Worm (Caenorhabditis elegans) whole organism, early embryonic: ENCODE data around the gene frpr-3.

Experiments used
- B0310.2 ChIP-seq: sonication (generic microtip); optimal IDR thresholded peaks from 2 replicates; lab custom pipeline; 2016; ENCODE audit warnings: mild to moderate bottlenecking, missing genetic modification characterization, missing compliant biosample characterization
- F13C5.2 ChIP-seq: sonication (generic microtip); optimal IDR thresholded peaks from 2 replicates; lab custom pipeline; 2017; ENCODE audit warnings: mild to moderate bottlenecking, missing genetic modification characterization, inconsistent platforms, missing compliant biosample characterization
- aly-1 ChIP-seq: sonication (generic microtip); optimal IDR thresholded peaks from 2 replicates; lab custom pipeline; 2016; ENCODE audit warnings: missing genetic modification characterization, missing compliant biosample characterization
- ama-1 ChIP-seq: fragments of 150-350 bp; optimal IDR thresholded peaks from 2 replicates; lab custom pipeline; 2014
- ceh-13 ChIP-seq: fragments of 200-800 bp; sonication (Bioruptor generic); optimal IDR thresholded peaks from 2 replicates; lab custom pipeline; 2018; ENCODE audit warnings: mild to moderate bottlenecking, missing genetic modification characterization, missing compliant biosample characterization
- ceh-36 ChIP-seq: sonication (generic microtip); optimal IDR thresholded peaks from 2 replicates; lab custom pipeline; 2016; ENCODE audit warnings: missing genetic modification characterization, inconsistent platforms, missing compliant biosample characterization
- ets-7 ChIP-seq: sonication (generic microtip); optimal IDR thresholded peaks from 2 replicates; lab custom pipeline; 2016; ENCODE audit warnings: missing genotype, missing genetic modification characterization, missing compliant biosample characterization
- flt-1 ChIP-seq: fragments of 200-800 bp; sonication (Bioruptor generic); IDR thresholded peaks from 2 replicates; pipeline ENCODE4 v1.3.6; 2022; ENCODE audit warnings: missing genetic modification characterization, missing compliant biosample characterization
- hmbx-1 ChIP-seq: sonication (generic microtip); optimal IDR thresholded peaks from 2 replicates; lab custom pipeline; 2016; ENCODE audit warnings: mild to moderate bottlenecking, missing genetic modification characterization, missing compliant biosample characterization
- hmg-4 ChIP-seq: fragments of 200-800 bp; sonication (Bioruptor generic); optimal IDR thresholded peaks from 2 replicates; lab custom pipeline; 2018; ENCODE audit warnings: mild to moderate bottlenecking, missing genetic modification characterization, missing compliant biosample characterization
- hnd-1 ChIP-seq: sonication (generic microtip); optimal IDR thresholded peaks from 2 replicates; lab custom pipeline; 2016; ENCODE audit warnings: missing genetic modification characterization, missing compliant biosample characterization
- pes-1 ChIP-seq: fragments of 200-800 bp; sonication (Bioruptor generic); IDR thresholded peaks from 2 replicates; pipeline ENCODE4 v1.3.6; 2022; ENCODE audit warnings: missing genetic modification reagents, missing genetic modification characterization, missing compliant biosample characterization
- scrt-1 ChIP-seq: fragments of 200-800 bp; sonication (Bioruptor generic); IDR thresholded peaks from 2 replicates; pipeline ENCODE4 v1.3.6; 2022; ENCODE audit warnings: missing genetic modification characterization, missing compliant biosample characterization
- sea-1 ChIP-seq: fragments of 200-800 bp; sonication (Bioruptor generic); conservative IDR thresholded peaks from 2 replicates; pipeline ENCODE4 v1.3.6; 2022; ENCODE audit warnings: missing genetic modification characterization, missing compliant biosample characterization
- tbx-11 ChIP-seq: fragments of 200-800 bp; sonication (Bioruptor generic); IDR thresholded peaks from 2 replicates; pipeline ENCODE4 v1.3.6; 2022; ENCODE audit warnings: missing genetic modification characterization, missing compliant biosample characterization
- tbx-37 ChIP-seq: fragments of 200-800 bp; sonication (Bioruptor generic); conservative IDR thresholded peaks from 2 replicates; pipeline ENCODE4 v1.3.6; 2022; ENCODE audit warnings: missing genetic modification reagents, missing genetic modification characterization, missing compliant biosample characterization
- tra-4 ChIP-seq: sonication (generic microtip); optimal IDR thresholded peaks from 2 replicates; lab custom pipeline; 2017; ENCODE audit warnings: missing genetic modification characterization, missing compliant biosample characterization

frpr-3 gene

DNA sequence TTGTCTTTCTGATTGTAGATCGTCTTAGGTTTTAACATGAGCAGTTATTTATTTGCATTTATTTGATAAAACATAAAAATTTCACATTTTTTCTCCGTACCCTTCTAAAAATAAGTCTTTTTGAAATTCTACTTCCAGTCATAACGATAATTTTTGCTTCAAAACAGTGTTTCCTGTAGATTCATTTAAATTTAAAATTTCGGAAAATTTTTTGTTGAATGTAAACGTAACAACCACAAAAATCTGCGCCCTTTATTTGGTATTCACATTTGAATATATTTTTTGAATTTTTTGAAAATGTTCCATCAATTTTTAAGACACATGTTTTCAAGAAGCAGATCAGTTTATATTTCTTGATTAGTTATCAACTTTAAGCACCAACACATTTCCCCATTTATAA is 25.7 kb upstream of the frpr-3 start:
- TF ChIP-seq ama-1 (lab: Kevin White, UChicago), result no peak
- TF ChIP-seq sea-1 (GFP tag; lab: Robert Waterston, UW), result no peak
- no peak for TF ChIP-seq B0310.2 (tag; lab: Kevin White, UChicago)
- TF ChIP-seq pes-1 (GFP tag; lab: Robert Waterston, UW), result no peak

DNA sequence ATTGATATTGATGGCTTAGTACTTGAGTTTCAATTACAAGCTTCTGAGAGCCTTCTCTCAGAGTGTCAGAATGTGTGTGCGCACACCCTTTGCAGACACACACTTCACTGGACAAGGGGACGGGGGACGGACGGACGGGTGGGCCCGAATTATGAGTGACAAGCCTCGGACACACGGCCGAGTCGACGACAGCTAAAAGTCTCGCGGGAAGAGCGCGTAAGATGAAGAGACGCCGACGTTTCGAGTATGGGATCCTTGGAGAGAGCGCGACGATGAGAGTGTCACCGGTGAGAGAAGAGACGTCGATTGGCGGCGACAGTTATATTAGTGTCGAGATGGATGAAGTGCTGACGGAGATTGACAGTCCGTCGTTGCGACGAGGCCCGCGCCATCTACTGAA is 25.2 kb upstream of the frpr-3 start:
- TF ChIP-seq tbx-37 (GFP tag; lab: Robert Waterston, UW) (no peak), ets-7 (tag; lab: Kevin White, UChicago) (no peak), pes-1 (GFP tag; lab: Robert Waterston, UW) (peak; percentile 27; the same call in 1 of the 2 replicates), sea-1 (GFP tag; lab: Robert Waterston, UW) (no peak), hmbx-1 (no peak), B0310.2 (tag; lab: Kevin White, UChicago) (no peak), ceh-36 (tag; lab: Kevin White, UChicago) (no peak), tbx-11 (GFP tag; lab: Robert Waterston, UW) (no peak), ama-1 (lab: Kevin White, UChicago) (no peak), scrt-1 (GFP tag; lab: Robert Waterston, UW) (no peak), F13C5.2 (tag; lab: Kevin White, UChicago) (no peak), aly-1 (no peak), tra-4 (tag; lab: Kevin White, UChicago) (no peak), hnd-1 (tag; lab: Kevin White, UChicago) (no peak), hmg-4 (GFP tag; lab: Kevin White, UChicago) (peak; percentile 64)

DNA sequence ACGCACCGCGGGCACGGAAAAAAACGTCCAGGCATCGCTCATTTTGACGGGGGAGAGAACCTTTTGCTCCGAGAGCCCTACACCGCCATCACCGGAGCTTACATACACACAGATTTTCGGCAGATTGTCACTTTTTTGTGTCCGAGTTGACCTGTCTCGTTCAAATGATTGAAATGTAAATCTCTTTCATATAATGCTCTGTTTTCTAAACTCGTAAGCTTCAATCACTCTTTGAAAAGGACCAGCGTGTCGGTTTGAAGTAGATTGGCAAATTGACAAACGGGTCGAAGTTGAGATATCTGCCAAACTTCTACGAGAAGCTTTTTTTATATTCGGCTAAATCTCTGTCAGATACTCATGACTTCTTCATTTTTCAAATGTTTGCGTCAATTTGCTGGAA is 23.9 kb upstream of the frpr-3 start:
- TF ChIP-seq flt-1 (GFP tag; lab: Robert Waterston, UW) (no peak), ets-7 (tag; lab: Kevin White, UChicago) (no peak), ama-1 (lab: Kevin White, UChicago) (no peak)

DNA sequence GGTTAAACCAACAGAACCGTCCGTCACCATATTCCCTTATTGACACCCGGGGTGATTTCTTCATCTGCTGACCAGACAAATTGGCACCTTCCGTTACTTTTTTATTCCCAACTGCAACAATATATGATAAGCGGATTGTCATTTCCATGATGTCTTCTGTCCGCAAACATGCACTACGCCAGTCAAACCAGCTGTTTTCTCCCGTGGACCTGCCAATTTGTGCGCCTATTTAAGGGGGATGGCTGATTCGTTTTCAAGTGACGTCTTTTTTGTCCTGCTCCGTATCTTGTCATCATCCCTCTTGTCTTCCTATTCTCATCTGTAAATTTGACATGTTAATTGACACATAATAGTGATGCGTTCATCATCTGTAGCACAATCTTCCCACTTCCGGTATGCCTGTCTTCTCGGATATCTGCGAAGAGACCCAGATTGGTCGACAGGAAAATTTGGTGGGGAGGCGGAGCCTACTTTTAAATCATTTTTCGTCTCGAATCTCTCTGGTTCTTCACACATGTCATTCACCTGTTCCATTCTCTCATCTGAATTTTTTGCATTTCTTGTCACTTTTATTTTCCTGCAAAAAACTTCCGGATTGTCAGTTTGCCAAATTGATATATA is 23.0 kb upstream of the frpr-3 start:
- peak; percentile 88 for TF ChIP-seq ets-7 (tag; lab: Kevin White, UChicago)
- TF ChIP-seq hmg-4 (GFP tag; lab: Kevin White, UChicago), result no peak

DNA sequence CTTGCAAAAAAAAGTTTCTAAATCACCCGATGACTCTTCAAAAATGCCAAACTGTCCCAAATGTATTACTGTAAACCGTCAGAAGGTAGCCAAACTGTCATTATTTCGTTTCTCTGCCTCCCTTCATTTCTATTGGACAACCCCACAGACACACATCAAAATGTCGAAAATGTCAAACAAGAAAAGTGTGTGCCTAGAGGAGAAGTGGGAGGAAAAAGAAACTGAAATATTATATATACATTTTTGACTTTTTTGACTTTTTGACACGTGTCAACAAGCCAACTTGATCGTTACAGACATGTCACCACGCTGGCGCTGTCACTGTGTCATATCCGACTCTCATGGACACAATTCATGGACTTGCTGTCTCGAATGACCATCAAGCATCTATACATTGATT is 21.4 kb upstream of the frpr-3 start:
- TF ChIP-seq hnd-1 (tag; lab: Kevin White, UChicago), result no peak
- TF ChIP-seq F13C5.2 (tag; lab: Kevin White, UChicago), result no peak
- TF ChIP-seq B0310.2 (tag; lab: Kevin White, UChicago), result no peak
- TF ChIP-seq tbx-37 (GFP tag; lab: Robert Waterston, UW), result no peak
- TF ChIP-seq hmg-4 (GFP tag; lab: Kevin White, UChicago), result no peak

DNA sequence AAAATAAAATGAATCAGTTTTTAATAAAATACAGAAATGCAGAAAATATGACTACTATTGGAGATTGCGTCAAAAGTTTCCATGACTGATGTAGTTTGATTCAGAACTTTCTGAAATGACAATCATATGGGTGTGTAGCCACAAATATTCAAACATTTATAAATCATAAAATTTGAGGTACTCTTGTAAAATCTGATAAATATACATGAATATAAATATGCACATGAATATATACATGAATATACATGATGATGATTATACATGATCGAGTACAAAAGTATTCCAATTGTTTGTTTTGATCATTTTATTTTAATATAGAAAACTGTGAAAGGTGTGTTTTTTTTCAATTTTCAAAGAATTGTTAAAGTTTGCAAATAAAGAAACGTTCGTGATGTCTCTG is 16.5 kb upstream of the frpr-3 start, which contains the start of gene T05B11.4:
Gene T05B11.4 (minus strand): TSS at position 101 of the 400 bp plus-strand sequence.
- TF ChIP-seq pes-1 (GFP tag; lab: Robert Waterston, UW) (no peak), hmg-4 (GFP tag; lab: Kevin White, UChicago) (no peak), F13C5.2 (tag; lab: Kevin White, UChicago) (no peak), ceh-36 (tag; lab: Kevin White, UChicago) (no peak), ama-1 (lab: Kevin White, UChicago) (no peak), flt-1 (GFP tag; lab: Robert Waterston, UW) (no peak), tra-4 (tag; lab: Kevin White, UChicago) (no peak), aly-1 (no peak), tbx-11 (GFP tag; lab: Robert Waterston, UW) (no peak)

DNA sequence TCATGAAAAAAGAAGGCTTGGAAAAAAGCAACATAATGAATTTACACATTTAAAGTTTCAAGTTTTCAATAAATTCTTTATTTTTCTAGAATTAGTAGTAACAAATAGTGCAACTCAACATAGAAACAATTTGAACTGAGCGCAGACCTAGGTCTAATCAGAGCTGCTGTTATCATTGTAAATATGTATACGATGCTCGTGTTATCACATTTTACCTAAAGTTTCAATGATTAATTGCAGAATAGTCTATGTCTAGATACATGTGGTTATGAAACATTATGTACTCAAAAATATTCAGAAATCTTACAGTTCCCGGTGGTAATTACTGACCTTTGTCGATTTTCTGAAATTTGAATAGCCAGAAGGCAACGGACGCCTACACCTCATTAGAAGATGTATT is 15.1 kb upstream of the frpr-3 start:
- no peak for TF ChIP-seq B0310.2 (tag; lab: Kevin White, UChicago)
- no peak for TF ChIP-seq aly-1
- no peak for TF ChIP-seq pes-1 (GFP tag; lab: Robert Waterston, UW)
- no peak for TF ChIP-seq tbx-11 (GFP tag; lab: Robert Waterston, UW)

DNA sequence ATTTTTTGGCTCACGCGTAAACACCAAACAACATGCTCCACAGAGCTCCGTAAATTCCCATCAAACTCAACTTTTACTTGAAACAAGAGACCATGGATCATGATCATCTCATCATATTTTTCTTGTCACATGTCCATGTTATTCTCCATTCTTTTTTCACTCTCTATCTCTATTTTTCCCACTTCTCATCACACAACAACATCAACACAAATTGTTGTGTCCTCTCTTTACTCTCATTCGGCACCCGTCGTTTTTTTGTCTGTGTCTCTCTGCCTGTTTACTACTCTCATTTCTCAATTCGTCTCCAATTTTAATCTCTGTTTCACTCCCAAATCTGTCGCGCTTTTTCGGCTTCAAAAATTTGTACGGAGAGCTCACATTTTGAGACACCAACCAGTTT is 11.8 kb upstream of the frpr-3 start:
- TF ChIP-seq hmbx-1 (no peak), ama-1 (lab: Kevin White, UChicago) (no peak), scrt-1 (GFP tag; lab: Robert Waterston, UW) (no peak), ceh-13 (GFP tag; lab: Kevin White, UChicago) (no peak), F13C5.2 (tag; lab: Kevin White, UChicago) (no peak), ceh-36 (tag; lab: Kevin White, UChicago) (no peak), hmg-4 (GFP tag; lab: Kevin White, UChicago) (no peak), flt-1 (GFP tag; lab: Robert Waterston, UW) (no peak), tbx-37 (GFP tag; lab: Robert Waterston, UW) (no peak)

DNA sequence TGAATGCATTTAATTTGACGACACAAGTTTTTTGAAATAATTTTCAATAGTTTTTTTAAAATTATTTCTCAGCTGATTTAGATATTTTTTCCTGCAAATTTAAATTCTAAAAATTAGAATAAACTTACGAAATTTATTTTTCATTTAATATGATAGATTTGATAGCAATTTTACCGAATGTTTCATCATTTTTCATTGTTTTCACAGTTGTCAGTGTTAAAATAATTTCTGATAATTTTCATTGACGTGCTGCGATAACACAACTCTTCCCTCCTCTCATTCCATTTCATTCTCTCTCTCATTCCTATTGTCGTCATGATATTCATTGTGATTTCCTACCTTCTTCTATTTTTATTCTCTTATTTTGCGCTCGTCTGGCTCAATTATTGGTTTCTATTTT is 10.9 kb upstream of the frpr-3 start, which contains the start of gene hint-3:
Gene hint-3 (plus strand): TSS at position 301 of the 400 bp plus-strand sequence.
- no peak for TF ChIP-seq tra-4 (tag; lab: Kevin White, UChicago)
- no peak for TF ChIP-seq hmbx-1
- TF ChIP-seq scrt-1 (GFP tag; lab: Robert Waterston, UW), result no peak
- TF ChIP-seq sea-1 (GFP tag; lab: Robert Waterston, UW), result no peak
- TF ChIP-seq pes-1 (GFP tag; lab: Robert Waterston, UW), result no peak
- TF ChIP-seq aly-1, result no peak
- no peak for TF ChIP-seq tbx-37 (GFP tag; lab: Robert Waterston, UW)
- TF ChIP-seq ets-7 (tag; lab: Kevin White, UChicago), result no peak
- TF ChIP-seq tbx-11 (GFP tag; lab: Robert Waterston, UW), result no peak
- TF ChIP-seq flt-1 (GFP tag; lab: Robert Waterston, UW), result no peak
- TF ChIP-seq F13C5.2 (tag; lab: Kevin White, UChicago), result no peak
- TF ChIP-seq hnd-1 (tag; lab: Kevin White, UChicago), result no peak
- TF ChIP-seq B0310.2 (tag; lab: Kevin White, UChicago), result no peak
- no peak for TF ChIP-seq hmg-4 (GFP tag; lab: Kevin White, UChicago)
- no peak for TF ChIP-seq ama-1 (lab: Kevin White, UChicago)
- no peak for TF ChIP-seq ceh-13 (GFP tag; lab: Kevin White, UChicago)
- TF ChIP-seq ceh-36 (tag; lab: Kevin White, UChicago), result no peak
